Fruit fly (Drosophila melanogaster) whole organism, embryonic: Measurements from ENCODE around the gene CG7766.

Experiments used
- Aef1 ChIP-seq: fragments of 200-800 bp; sonication (Bioruptor generic); IDR thresholded peaks from 3 replicates; pipeline ENCODE4 v1.3.6; 2022; ENCODE audit warnings: missing biosample characterization, missing genetic modification characterization
- Atf6 ChIP-seq: fragments of 200-800 bp; sonication (Bioruptor generic); IDR thresholded peaks from 2 replicates; pipeline ENCODE4 v1.3.6; 2022; ENCODE audit warnings: missing biosample characterization, missing genetic modification characterization
- CG10147 ChIP-seq: fragments of 200-800 bp; sonication (Bioruptor generic); optimal IDR thresholded peaks from 2 replicates; lab custom pipeline; 2019; ENCODE audit warnings: missing biosample characterization, mild to moderate bottlenecking, missing genetic modification characterization, moderate library complexity
- CG11695 ChIP-seq: fragments of 200-800 bp; sonication (Bioruptor generic); IDR thresholded peaks from 3 replicates; pipeline ENCODE4 v1.3.6; 2022; ENCODE audit warnings: missing biosample characterization, missing genetic modification characterization
- CG11696 ChIP-seq: fragments of 200-800 bp; sonication (Bioruptor generic); IDR thresholded peaks from 2 replicates; pipeline ENCODE4 v1.3.6; 2022; ENCODE audit warnings: missing biosample characterization, missing genetic modification characterization
- CG12391 ChIP-seq: fragments of 200-800 bp; sonication (Bioruptor generic); optimal IDR thresholded peaks from 3 replicates; lab custom pipeline; 2018; ENCODE audit warnings: missing biosample characterization, mild to moderate bottlenecking, missing genetic modification characterization, moderate library complexity
- CG13296 ChIP-seq: fragments of 200-800 bp; sonication (Bioruptor generic); optimal IDR thresholded peaks from 3 replicates; lab custom pipeline; 2018; ENCODE audit warnings: missing biosample characterization, mild to moderate bottlenecking, missing genetic modification characterization
- CG15011 ChIP-seq: fragments of 200-800 bp; sonication (Bioruptor generic); optimal IDR thresholded peaks from 3 replicates; lab custom pipeline; 2018; ENCODE audit warnings: missing biosample characterization, mild to moderate bottlenecking, missing genetic modification characterization
- CG15269 ChIP-seq: fragments of 200-800 bp; sonication (Bioruptor generic); optimal IDR thresholded peaks from 2 replicates; lab custom pipeline; 2018; ENCODE audit warnings: missing biosample characterization, mild to moderate bottlenecking, missing genetic modification characterization, moderate library complexity
- CG15696 ChIP-seq: fragments of 200-800 bp; sonication (Bioruptor generic); optimal IDR thresholded peaks from 2 replicates; lab custom pipeline; 2019; ENCODE audit warnings: missing biosample characterization, mild to moderate bottlenecking, missing genetic modification characterization, moderate library complexity
- CG17328 ChIP-seq: fragments of 200-800 bp; sonication (Bioruptor generic); IDR thresholded peaks from 2 replicates; pipeline ENCODE4 v1.3.6; 2022; ENCODE audit warnings: missing biosample characterization, missing genetic modification characterization
- CG18262 ChIP-seq: fragments of 200-800 bp; optimal IDR thresholded peaks from 3 replicates; lab custom pipeline; 2019; ENCODE audit warnings: missing biosample characterization, mild to moderate bottlenecking, missing genetic modification characterization, moderate library complexity
- CG18599 ChIP-seq: fragments of 200-800 bp; sonication (Bioruptor generic); optimal IDR thresholded peaks from 3 replicates; lab custom pipeline; 2017; ENCODE audit warnings: missing biosample characterization, missing genetic modification characterization, mild to moderate bottlenecking, moderate library complexity, missing genetic modification reagents
- CG34224 ChIP-seq: fragments of 200-800 bp; sonication (Bioruptor generic); IDR thresholded peaks from 3 replicates; pipeline ENCODE4 v1.3.6; 2022; ENCODE audit warnings: missing biosample characterization, missing genetic modification characterization; ENCODE audit not compliant: partially characterized antibody
- CG3838 ChIP-seq: fragments of 200-800 bp; sonication (Bioruptor generic); optimal IDR thresholded peaks from 3 replicates; lab custom pipeline; 2016; ENCODE audit warnings: missing biosample characterization, missing genetic modification characterization
- CG4854 ChIP-seq: fragments of 200-800 bp; sonication (Bioruptor generic); optimal IDR thresholded peaks from 2 replicates; lab custom pipeline; 2016; ENCODE audit warnings: missing biosample characterization, missing genetic modification characterization, inconsistent platforms
- CG6254 ChIP-seq: fragments of 200-800 bp; sonication (Bioruptor generic); optimal IDR thresholded peaks from 3 replicates; lab custom pipeline; 2017; ENCODE audit warnings: mild to moderate bottlenecking, missing biosample characterization, missing genetic modification reagents, missing genetic modification characterization
- CG6272 ChIP-seq: fragments of 200-800 bp; sonication (Bioruptor generic); IDR thresholded peaks from 2 replicates; pipeline ENCODE4 v1.3.6; 2022; ENCODE audit warnings: missing biosample characterization, missing genetic modification characterization
- CG8281 ChIP-seq: fragments of 200-800 bp; sonication (Bioruptor generic); optimal IDR thresholded peaks from 2 replicates; lab custom pipeline; 2018; ENCODE audit warnings: missing biosample characterization, mild to moderate bottlenecking, missing genetic modification characterization, moderate library complexity
- CG9727 ChIP-seq: fragments of 200-800 bp; sonication (Bioruptor generic); optimal IDR thresholded peaks from 3 replicates; lab custom pipeline; 2017; ENCODE audit warnings: missing biosample characterization, mild to moderate bottlenecking, missing genetic modification characterization
- CG9876 ChIP-seq: fragments of 200-800 bp; sonication (Bioruptor generic); optimal IDR thresholded peaks from 2 replicates; lab custom pipeline; 2016; ENCODE audit warnings: missing biosample characterization, missing genetic modification characterization
- Camta ChIP-seq: fragments of 200-800 bp; sonication (Bioruptor generic); optimal IDR thresholded peaks from 2 replicates; lab custom pipeline; 2016; ENCODE audit warnings: missing biosample characterization, missing genetic modification characterization
- D19A ChIP-seq: fragments of 200-800 bp; optimal IDR thresholded peaks from 3 replicates; lab custom pipeline; 2019; ENCODE audit warnings: missing biosample characterization, mild to moderate bottlenecking, missing genetic modification characterization, moderate library complexity
- D19B ChIP-seq: fragments of 200-800 bp; sonication (Bioruptor generic); optimal IDR thresholded peaks from 2 replicates; lab custom pipeline; 2017; ENCODE audit warnings: missing biosample characterization, mild to moderate bottlenecking, missing genetic modification characterization
- E2f1 ChIP-seq: fragments of 200-800 bp; sonication (Bioruptor generic); IDR thresholded peaks from 2 replicates; pipeline ENCODE4 v1.3.6; 2022; ENCODE audit warnings: missing biosample characterization, missing genetic modification characterization
- Ets65A ChIP-seq: fragments of 200-800 bp; sonication (Bioruptor generic); peaks from one replicate; lab custom pipeline; 2016; ENCODE audit warnings: missing biosample characterization, missing genetic modification characterization
- NK7.1 ChIP-seq: fragments of 200-800 bp; sonication (Bioruptor generic); optimal IDR thresholded peaks from 3 replicates; lab custom pipeline; 2016; ENCODE audit warnings: missing biosample characterization, missing genetic modification characterization
- NfI ChIP-seq: fragments of 200-800 bp; sonication (Bioruptor generic); optimal IDR thresholded peaks from 3 replicates; lab custom pipeline; 2018; ENCODE audit warnings: missing biosample characterization, mild to moderate bottlenecking, missing genetic modification characterization, moderate library complexity
- az2 ChIP-seq: fragments of 200-800 bp; sonication (Bioruptor generic); optimal IDR thresholded peaks from 3 replicates; lab custom pipeline; 2016; ENCODE audit warnings: missing biosample characterization, missing genetic modification characterization
- cad ChIP-seq: fragments of >200 bp; optimal IDR thresholded peaks from 2 replicates; lab custom pipeline; 2017; ENCODE audit warnings: missing biosample characterization, missing genetic modification characterization
- cwo ChIP-seq: fragments of 200-800 bp; sonication (Bioruptor generic); optimal IDR thresholded peaks from 3 replicates; lab custom pipeline; 2017; ENCODE audit warnings: missing biosample characterization, missing genetic modification characterization, mild to moderate bottlenecking, moderate library complexity, missing genetic modification reagents
- dmrt11E ChIP-seq: fragments of 200-800 bp; sonication (Bioruptor generic); optimal IDR thresholded peaks from 3 replicates; lab custom pipeline; 2018; ENCODE audit warnings: missing biosample characterization, mild to moderate bottlenecking, missing genetic modification characterization, moderate library complexity
- dysf ChIP-seq: fragments of 200-800 bp; sonication (Bioruptor generic); IDR thresholded peaks from 3 replicates; pipeline ENCODE4 v1.3.6; 2022; ENCODE audit warnings: missing biosample characterization, missing genetic modification characterization
- ems ChIP-seq: fragments of 200-800 bp; sonication (Bioruptor generic); optimal IDR thresholded peaks from 3 replicates; lab custom pipeline; 2016; ENCODE audit warnings: missing biosample characterization, missing genetic modification characterization
- grau ChIP-seq: fragments of 200-800 bp; optimal IDR thresholded peaks from 3 replicates; lab custom pipeline; 2019; ENCODE audit warnings: missing biosample characterization, mild to moderate bottlenecking, missing genetic modification characterization, moderate library complexity
- insv ChIP-seq, 2 experiments: fragments of 200-800 bp; sonication (Bioruptor generic); optimal IDR thresholded peaks; 3 replicates each; lab custom pipeline; 2016 to 2018; ENCODE audit warnings: missing biosample characterization in 2 of 2, missing genetic modification characterization in 2 of 2
- inv ChIP-seq: fragments of 200-800 bp; sonication (Bioruptor generic); IDR thresholded peaks from 2 replicates; pipeline ENCODE4 v1.3.6; 2022; ENCODE audit warnings: missing biosample characterization, missing genetic modification characterization; ENCODE audit not compliant: partially characterized antibody
- kah ChIP-seq: fragments of 200-800 bp; sonication (Bioruptor generic); optimal IDR thresholded peaks from 2 replicates; lab custom pipeline; 2018; ENCODE audit warnings: missing biosample characterization, mild to moderate bottlenecking, missing genetic modification characterization
- lbe ChIP-seq: fragments of 200-800 bp; sonication (Bioruptor generic); optimal IDR thresholded peaks from 2 replicates; lab custom pipeline; 2016; ENCODE audit warnings: missing biosample characterization, mild to moderate bottlenecking, missing genetic modification characterization
- luna ChIP-seq: fragments of 200-800 bp; sonication (Bioruptor generic); optimal IDR thresholded peaks from 2 replicates; lab custom pipeline; 2016; ENCODE audit warnings: missing biosample characterization, missing genetic modification characterization
- nerfin-1 ChIP-seq: fragments of 200-800 bp; sonication (Bioruptor generic); optimal IDR thresholded peaks from 3 replicates; lab custom pipeline; 2019; ENCODE audit warnings: missing biosample characterization, mild to moderate bottlenecking, missing genetic modification characterization, moderate library complexity
- nmo ChIP-seq: fragments of 200-800 bp; sonication (Bioruptor generic); optimal IDR thresholded peaks from 2 replicates; lab custom pipeline; 2018; ENCODE audit warnings: missing biosample characterization, mild to moderate bottlenecking, missing genetic modification characterization, moderate library complexity
- pfk ChIP-seq: fragments of 200-800 bp; sonication (Bioruptor generic); optimal IDR thresholded peaks from 2 replicates; lab custom pipeline; 2018; ENCODE audit warnings: missing biosample characterization, mild to moderate bottlenecking, missing genetic modification characterization, moderate library complexity
- pum ChIP-seq: fragments of 200-800 bp; sonication (Bioruptor generic); optimal IDR thresholded peaks from 2 replicates; lab custom pipeline; 2016; ENCODE audit warnings: missing biosample characterization, missing genetic modification characterization
- sc ChIP-seq, 3 experiments: fragments of >200 bp in 2 of 3; fragments of 200-800 bp in 1 of 3; sonication (Bioruptor generic) in 1 of 3; optimal IDR thresholded peaks; 2 replicates in 2 of 3; 3 replicates in 1 of 3; lab custom pipeline; 2017; ENCODE audit warnings: mild to moderate bottlenecking in 1 of 3, missing biosample characterization in 1 of 3, missing genetic modification characterization in 1 of 3, missing genetic modification reagents in 1 of 3
- tap ChIP-seq: fragments of 200-800 bp; optimal IDR thresholded peaks from 3 replicates; lab custom pipeline; 2019; ENCODE audit warnings: missing biosample characterization, mild to moderate bottlenecking, missing genetic modification characterization, moderate library complexity
- trem ChIP-seq: fragments of 200-800 bp; optimal IDR thresholded peaks from 3 replicates; lab custom pipeline; 2019; ENCODE audit warnings: missing biosample characterization, mild to moderate bottlenecking, missing genetic modification characterization, moderate library complexity

Gene CG7766

DNA sequence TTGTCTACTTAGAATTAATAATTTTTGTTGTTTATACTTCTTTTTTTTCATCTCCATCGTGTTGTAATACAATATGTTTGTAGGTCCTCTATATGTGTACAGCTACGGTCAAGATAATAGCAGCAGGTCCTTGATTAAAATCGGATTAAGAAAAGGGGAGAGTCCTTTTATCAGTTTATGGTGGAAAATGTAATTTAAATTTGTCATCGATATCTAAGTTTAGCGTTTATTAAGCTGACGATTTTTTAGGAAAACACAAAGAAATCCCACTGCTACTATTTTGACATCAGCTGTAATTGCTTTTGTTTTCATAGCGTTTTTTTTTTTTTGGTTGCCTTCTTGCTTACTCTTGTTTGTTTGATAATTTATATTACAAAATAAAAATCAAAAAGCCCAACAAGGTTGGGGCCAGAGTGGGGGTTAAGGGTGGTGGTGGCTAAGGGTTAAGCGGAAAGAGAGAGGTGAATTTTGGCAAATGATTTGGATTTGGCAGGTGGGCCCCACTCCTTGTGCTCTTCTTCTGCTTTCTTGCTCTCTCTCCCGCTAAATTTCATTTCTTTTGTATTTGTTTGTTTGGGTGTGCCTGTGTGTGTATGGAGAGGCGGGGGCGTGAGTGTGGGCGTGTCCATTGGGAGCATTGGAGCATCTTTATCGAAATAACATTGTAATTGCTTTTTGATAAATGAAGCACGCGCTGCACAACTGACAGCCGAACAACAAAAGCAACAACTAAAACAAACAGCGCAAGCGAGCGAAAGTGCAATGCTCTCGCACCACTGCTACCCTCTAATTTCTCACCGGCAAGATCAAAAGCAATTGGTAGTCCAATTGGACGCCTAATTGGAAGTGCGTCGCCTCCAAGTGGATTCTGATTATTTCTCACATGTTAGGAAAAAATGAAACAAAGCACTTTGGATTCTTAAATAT lies 17.6 kb upstream of the CG7766 start (continued):
- TF ChIP-seq tap (tag; lab: Kevin White, UChicago) (no peak), CG15011 (GFP tag; lab: Kevin White, UChicago) (peak; percentile 14), CG15269 (tag; lab: Kevin White, UChicago) (peak; percentile 58), luna (GFP tag; lab: Kevin White, UChicago) (no peak), CG9876 (no peak), dmrt11E (tag; lab: Kevin White, UChicago) (peak; percentile 11), nmo (peak; percentile 56), CG12391 (tag; lab: Kevin White, UChicago) (peak; percentile 45), D19A (peak; percentile 55), nerfin-1 (tag; lab: Kevin White, UChicago) (peak; percentile 6), grau (peak; percentile 56), lbe (GFP tag; lab: Kevin White, UChicago) (no peak), CG11696 (GFP tag; lab: Robert Waterston, UW) (peak; percentile 87), pfk (GFP tag; lab: Kevin White, UChicago) (no peak), CG11695 (GFP tag; lab: Robert Waterston, UW) (peak; percentile 31; the same call in 1 of the 3 replicates), NfI (peak; percentile 28), CG9727 (GFP tag; lab: Kevin White, UChicago) (peak; percentile 49), E2f1 (GFP tag; lab: Robert Waterston, UW) (0 out of 2 replicates have a peak, but pooled peaks have one; percentile 32), CG15696 (tag; lab: Kevin White, UChicago) (peak; percentile 8), D19B (GFP tag; lab: Kevin White, UChicago) (peak; percentile 81), pum (GFP tag; lab: Kevin White, UChicago) (no peak), CG18599 (GFP tag; lab: Kevin White, UChicago) (peak; percentile 58), insv (GFP tag; optimal IDR thresholded peaks at IDR 0.05; lab: Kevin White, UChicago) (peak; percentile 54 to 94), Atf6 (GFP tag; lab: Robert Waterston, UW) (peak; percentile 37; the same call in 1 of the 2 replicates), inv (GFP tag; lab: Robert Waterston, UW) (no peak), CG6272 (GFP tag; lab: Robert Waterston, UW) (no peak), cwo (GFP tag; lab: Kevin White, UChicago) (peak; percentile 41), CG13296 (GFP tag; lab: Kevin White, UChicago) (peak; percentile 25), CG4854 (GFP tag; lab: Kevin White, UChicago) (peak; percentile 12), Aef1 (GFP tag; lab: Robert Waterston, UW) (peak; percentile 16; the same call in 1 of the 3 replicates), az2 (GFP tag; lab: Kevin White, UChicago) (peak; percentile 20), kah (no peak), ems (peak; percentile 31), cad (GFP tag; lab: Kevin White, UChicago) (no peak), NK7.1 (GFP tag; lab: Kevin White, UChicago) (peak; percentile 43), CG3838 (no peak), sc (optimal IDR thresholded peaks at IDR 0.05; lab: Kevin White, UChicago) (no peak), sc (GFP tag; optimal IDR thresholded peaks at IDR 0.05; lab: Kevin White, UChicago) (no peak), CG34224 (GFP tag; lab: Robert Waterston, UW) (no peak), trem (tag; lab: Kevin White, UChicago) (peak; percentile 1), Ets65A (peak; percentile 77), CG17328 (GFP tag; lab: Robert Waterston, UW) (peak; percentile 26; the same call in 1 of the 2 replicates), CG18262 (peak; percentile 62), CG8281 (tag; lab: Kevin White, UChicago) (peak; percentile 31), CG6254 (GFP tag; lab: Kevin White, UChicago) (peak; percentile 19), dysf (peak; percentile 61; the same call in 2 of the 3 replicates), Camta (GFP tag; lab: Kevin White, UChicago) (peak; percentile 12), CG10147 (GFP tag; lab: Kevin White, UChicago) (peak; percentile 15)
